Fruit fly (Drosophila melanogaster): ENCODE results near the gene mEFG1.

The mEFG1 gene

DNA sequence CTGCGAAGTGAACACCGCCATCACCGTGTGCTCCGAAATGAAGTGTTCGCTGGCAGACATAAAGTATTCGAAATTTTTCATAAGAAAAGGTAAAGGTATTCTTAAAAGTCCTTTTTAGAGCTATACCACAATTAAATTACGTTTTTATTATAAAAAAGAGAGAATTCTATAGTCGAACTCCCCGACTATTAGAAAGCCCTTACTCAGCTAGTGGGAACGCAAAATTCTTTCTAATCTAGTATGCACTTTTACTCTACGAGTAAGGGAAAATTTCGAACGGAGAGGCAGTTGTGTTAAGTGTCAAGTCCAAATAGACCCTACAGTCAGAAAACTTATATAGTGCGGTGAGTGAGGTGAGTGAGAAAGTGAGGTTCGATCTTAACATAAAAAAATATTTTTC, 34.3 kb upstream of the mEFG1 start, which contains the start of gene CG31909:
TSS of gene CG31909 (plus strand) at position 301 of the 400 bp plus-strand sequence.
- TF ChIP-seq Dfd (GFP tag; optimal IDR thresholded peaks at IDR 0.05) = no peak
- TF ChIP-seq Hr78 (GFP tag; optimal IDR thresholded peaks at IDR 0.05) = no peak
- TF ChIP-seq pan (optimal IDR thresholded peaks at IDR 0.05) = no peak
- no peak for TF ChIP-seq Dif (GFP tag; optimal IDR thresholded peaks at IDR 0.05; ENCODE audit: partially characterized antibody)
- TF ChIP-seq Hnf4 (GFP tag; optimal IDR thresholded peaks at IDR 0.05) = no peak
- TF ChIP-seq brk (GFP tag; optimal IDR thresholded peaks at IDR 0.05) = no peak
- TF ChIP-seq ey (GFP tag; optimal IDR thresholded peaks at IDR 0.05) = no peak
- no peak for TF ChIP-seq GATAd (GFP tag; optimal IDR thresholded peaks at IDR 0.05)
- TF ChIP-seq woc (GFP tag; optimal IDR thresholded peaks at IDR 0.05) = no peak
- TF ChIP-seq HLH106 (tag; optimal IDR thresholded peaks at IDR 0.05) = no peak
- no peak for TF ChIP-seq Rel (GFP tag; optimal IDR thresholded peaks at IDR 0.05)
- TF ChIP-seq Rel (tag; optimal IDR thresholded peaks at IDR 0.05) = no peak
- no peak for TF ChIP-seq psq (GFP tag; optimal IDR thresholded peaks at IDR 0.05)

DNA sequence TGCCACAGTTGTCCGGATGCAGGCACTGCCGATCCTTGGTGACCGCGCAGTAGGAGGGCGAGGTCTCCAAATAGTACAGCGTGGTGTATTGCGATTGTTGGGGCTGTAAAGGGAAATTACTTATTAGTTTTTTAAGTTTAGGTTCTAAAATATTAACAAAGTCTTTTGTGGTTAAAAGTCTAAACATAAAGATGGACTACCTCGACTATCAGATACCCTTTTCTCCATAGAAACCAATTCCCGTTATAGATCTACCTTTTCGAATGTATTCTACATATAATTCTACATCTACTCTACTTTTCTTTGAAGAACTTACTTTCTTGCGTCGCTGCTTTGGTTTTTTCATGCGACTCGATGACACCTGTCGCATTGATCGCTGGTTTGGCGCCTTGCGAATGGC, 33.3 kb upstream of the mEFG1 start:
- TF ChIP-seq pan (optimal IDR thresholded peaks at IDR 0.05) (no peak), fru (GFP tag; optimal IDR thresholded peaks at IDR 0.05) (no peak), dl (GFP tag; optimal IDR thresholded peaks at IDR 0.05; ENCODE audit: insufficient read depth in 1 of 2, partially characterized antibody in 2 of 2) (no peak), dmrt93B (GFP tag; optimal IDR thresholded peaks at IDR 0.05) (no peak), CrebA (GFP tag; optimal IDR thresholded peaks at IDR 0.05; ENCODE audit: borderline replicate concordance) (no peak), h (GFP tag; optimal IDR thresholded peaks at IDR 0.05) (no peak), OdsH (GFP tag; optimal IDR thresholded peaks at IDR 0.05) (no peak), sv (GFP tag; optimal IDR thresholded peaks at IDR 0.05) (no peak), tai (GFP tag; optimal IDR thresholded peaks at IDR 0.05) (no peak), Abd-B (GFP tag; optimal IDR thresholded peaks at IDR 0.05) (no peak), Hnf4 (GFP tag; optimal IDR thresholded peaks at IDR 0.05) (no peak), Jra (GFP tag; optimal IDR thresholded peaks at IDR 0.05) (no peak), usp (GFP tag; optimal IDR thresholded peaks at IDR 0.05) (no peak), HLH106 (tag; optimal IDR thresholded peaks at IDR 0.05) (no peak), lola (GFP tag; optimal IDR thresholded peaks at IDR 0.05) (no peak), GATAd (GFP tag; optimal IDR thresholded peaks at IDR 0.05) (no peak), Vsx2 (GFP tag; optimal IDR thresholded peaks at IDR 0.05; ENCODE audit: partially characterized antibody) (no peak)

DNA sequence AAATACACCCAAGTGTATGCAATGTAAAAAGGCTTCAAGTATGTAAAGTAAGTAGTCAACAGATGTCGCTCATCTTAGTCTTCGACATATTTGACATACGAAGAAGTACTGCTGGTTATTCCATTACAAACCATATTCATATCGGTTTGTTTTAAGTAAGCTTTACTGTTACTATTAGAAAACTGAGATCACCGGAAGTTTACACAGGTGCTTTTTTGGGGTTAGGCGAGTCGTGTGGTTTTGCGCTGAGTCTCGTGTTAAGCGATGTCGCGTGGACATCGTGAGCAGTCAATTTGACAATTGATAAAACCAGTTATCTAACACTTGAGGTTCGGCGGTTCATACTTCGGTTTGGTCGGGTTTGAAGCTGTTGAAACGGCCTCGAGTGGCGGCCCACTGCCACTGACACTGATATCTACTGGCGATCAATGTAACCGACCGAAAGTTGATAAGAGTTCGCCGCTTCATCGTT, 31.9 kb upstream of the mEFG1 start:
- TF ChIP-seq rgr (GFP tag; optimal IDR thresholded peaks at IDR 0.05) = no peak
- no peak for TF ChIP-seq lola (GFP tag; optimal IDR thresholded peaks at IDR 0.05)
- no peak for TF ChIP-seq CrebA (GFP tag; optimal IDR thresholded peaks at IDR 0.05; ENCODE audit: borderline replicate concordance)
- TF ChIP-seq usp (GFP tag; optimal IDR thresholded peaks at IDR 0.05) = no peak
- no peak for TF ChIP-seq dmrt93B (GFP tag; optimal IDR thresholded peaks at IDR 0.05)
- TF ChIP-seq Jra (GFP tag; optimal IDR thresholded peaks at IDR 0.05) = no peak

DNA sequence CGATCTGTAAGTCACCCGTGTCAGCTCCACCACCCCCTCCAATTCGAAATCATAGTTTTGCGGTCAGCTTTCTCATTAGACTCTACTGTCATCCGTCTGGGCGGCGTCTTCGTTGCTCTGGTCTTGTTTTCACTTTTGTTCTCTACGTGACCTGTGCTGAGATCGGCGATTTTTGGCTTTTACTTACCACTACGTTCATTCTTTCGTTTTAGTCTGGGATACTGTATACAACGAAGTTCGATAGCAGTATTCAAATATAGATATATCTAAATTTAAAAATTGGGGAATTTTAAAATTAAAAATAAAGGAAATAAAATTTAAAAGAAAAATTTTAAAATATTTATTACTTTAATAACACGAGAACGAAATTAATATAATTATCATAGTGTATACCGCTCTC, 30.0 kb upstream of the mEFG1 start, which contains the start of gene CG13786:
TSS of gene CG13786 (minus strand) at position 101 of the 400 bp plus-strand sequence.
- no peak for TF ChIP-seq Myc (optimal IDR thresholded peaks at IDR 0.05)
- no peak for TF ChIP-seq N (GFP tag; optimal IDR thresholded peaks at IDR 0.05)
- TF ChIP-seq br (GFP tag; optimal IDR thresholded peaks at IDR 0.05) = no peak
- TF ChIP-seq sage (GFP tag; optimal IDR thresholded peaks at IDR 0.05) = no peak
- no peak for TF ChIP-seq dl (GFP tag; optimal IDR thresholded peaks at IDR 0.05; ENCODE audit: insufficient read depth in 1 of 2, partially characterized antibody in 2 of 2)
- no peak for TF ChIP-seq Jra (GFP tag; optimal IDR thresholded peaks at IDR 0.05)
- TF ChIP-seq Hnf4 (GFP tag; optimal IDR thresholded peaks at IDR 0.05) = no peak
- TF ChIP-seq Abd-B (GFP tag; optimal IDR thresholded peaks at IDR 0.05) = no peak
- TF ChIP-seq h (GFP tag; optimal IDR thresholded peaks at IDR 0.05) = no peak
- TF ChIP-seq psq (GFP tag; optimal IDR thresholded peaks at IDR 0.05) = no peak
- TF ChIP-seq pan (optimal IDR thresholded peaks at IDR 0.05) = no peak

DNA sequence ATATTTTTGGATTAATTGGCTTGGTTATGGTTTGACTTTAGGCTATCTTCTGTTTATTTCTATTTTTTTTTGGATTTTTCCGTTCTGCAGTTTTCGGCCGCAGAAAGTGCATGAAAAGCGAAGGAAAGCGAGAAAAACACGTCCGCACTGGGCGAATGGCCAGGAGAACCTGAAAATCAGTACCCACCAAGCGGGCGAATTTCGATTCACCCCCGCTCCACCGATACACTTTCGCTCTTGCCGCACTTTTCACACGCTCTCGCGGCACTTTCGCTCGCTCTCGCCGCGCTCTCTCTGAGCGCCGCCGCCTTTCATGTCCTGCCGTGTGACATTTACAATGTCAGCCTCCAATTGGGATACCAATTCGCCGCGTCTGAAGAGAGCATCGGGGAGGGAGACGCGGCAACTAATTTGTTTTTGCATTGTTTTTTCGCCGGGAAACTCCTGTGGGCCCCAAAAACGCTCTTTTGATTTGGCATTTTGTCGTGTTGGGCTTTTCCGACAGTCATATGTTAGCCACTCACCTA, 26.5 kb upstream of the mEFG1 start, which contains the start of gene Ndae1:
TSS of gene Ndae1 (minus strand) at position 51 of the 527 bp plus-strand sequence.
- TF ChIP-seq Mio (GFP tag; optimal IDR thresholded peaks at IDR 0.05) (no peak), Myc (optimal IDR thresholded peaks at IDR 0.05) (no peak), pan (optimal IDR thresholded peaks at IDR 0.05) (no peak), Dif (GFP tag; optimal IDR thresholded peaks at IDR 0.05; ENCODE audit: partially characterized antibody) (peak; percentile 45), N (GFP tag; optimal IDR thresholded peaks at IDR 0.05) (no peak), Rel (GFP tag; optimal IDR thresholded peaks at IDR 0.05) (no peak), Rel (tag; optimal IDR thresholded peaks at IDR 0.05) (no peak), Vsx2 (GFP tag; optimal IDR thresholded peaks at IDR 0.05; ENCODE audit: partially characterized antibody) (peak; percentile 13), dl (GFP tag; optimal IDR thresholded peaks at IDR 0.05; ENCODE audit: insufficient read depth in 1 of 2, partially characterized antibody in 2 of 2) (peak in 1 of 2 experiments; percentile 23), Hr78 (GFP tag; optimal IDR thresholded peaks at IDR 0.05) (no peak), CG32264 (GFP tag; optimal IDR thresholded peaks at IDR 0.05) (no peak)

Measured in whole organism, wandering third instar larva.